Worm (Caenorhabditis elegans) whole organism, L2 larva: Measurements from ENCODE around the gene Y4C6B.7.

Experiments
- C34F6.9 ChIP-seq: fragments of 150-350 bp; optimal IDR thresholded peaks from 2 replicates; lab custom pipeline; 2014; ENCODE audit warnings: missing biosample characterization, missing genetic modification characterization
- F13H6.1 ChIP-seq: sonication (generic microtip); optimal IDR thresholded peaks from 2 replicates; lab custom pipeline; 2016; ENCODE audit warnings: missing genetic modification characterization, missing compliant biosample characterization
- R02D3.7 ChIP-seq: fragments of 150-350 bp; optimal IDR thresholded peaks from 2 replicates; lab custom pipeline; 2014; ENCODE audit warnings: missing biosample characterization, missing genetic modification characterization
- Y55F3AM.14 ChIP-seq: fragments of 200-800 bp; sonication (Bioruptor generic); optimal IDR thresholded peaks from 2 replicates; lab custom pipeline; 2018; ENCODE audit warnings: mild to moderate bottlenecking, missing genetic modification characterization, missing compliant biosample characterization
- ZK546.5 ChIP-seq: sonication (generic microtip); optimal IDR thresholded peaks from 2 replicates; lab custom pipeline; 2017; ENCODE audit warnings: missing biosample characterization, missing genetic modification characterization
- alr-1 ChIP-seq: fragments of 150-350 bp; optimal IDR thresholded peaks from 2 replicates; lab custom pipeline; 2014; ENCODE audit warnings: missing biosample characterization, missing genetic modification characterization
- aly-2 ChIP-seq: fragments of 150-350 bp; optimal IDR thresholded peaks from 2 replicates; lab custom pipeline; 2014; ENCODE audit warnings: missing biosample characterization, missing genetic modification characterization
- blmp-1 ChIP-seq: sonication (generic microtip); optimal IDR thresholded peaks from 2 replicates; lab custom pipeline; 2017; ENCODE audit warnings: missing genetic modification characterization, mild to moderate bottlenecking, missing compliant biosample characterization, antibody characterized with exemption, moderate library complexity; ENCODE audit not compliant: insufficient read depth
- ceh-16 ChIP-seq: fragments of 150-350 bp; optimal IDR thresholded peaks from 2 replicates; lab custom pipeline; 2014; ENCODE audit warnings: missing biosample characterization, missing genetic modification characterization
- crh-2 ChIP-seq: sonication (generic microtip); optimal IDR thresholded peaks from 2 replicates; lab custom pipeline; 2017; ENCODE audit warnings: missing biosample characterization, missing genetic modification characterization
- dmd-4 ChIP-seq: sonication (generic microtip); optimal IDR thresholded peaks from 2 replicates; lab custom pipeline; 2017; ENCODE audit warnings: missing biosample characterization, missing genetic modification characterization
- egl-27 ChIP-seq: sonication (generic microtip); optimal IDR thresholded peaks from 3 replicates; lab custom pipeline; 2017; ENCODE audit warnings: missing biosample characterization, missing genetic modification reagents, missing genetic modification characterization
- elt-1 ChIP-seq: fragments of 150-350 bp; optimal IDR thresholded peaks from 2 replicates; lab custom pipeline; 2014; ENCODE audit warnings: missing biosample characterization, missing genetic modification characterization
- elt-3 ChIP-seq: sonication (generic microtip); optimal IDR thresholded peaks from 2 replicates; lab custom pipeline; 2017; ENCODE audit warnings: missing biosample characterization, missing genetic modification characterization
- fos-1 ChIP-seq: fragments of 150-350 bp; optimal IDR thresholded peaks from 2 replicates; lab custom pipeline; 2014; ENCODE audit warnings: missing biosample characterization, missing genetic modification characterization
- gmeb-1 ChIP-seq: fragments of 150-350 bp; optimal IDR thresholded peaks from 2 replicates; lab custom pipeline; 2014; ENCODE audit warnings: missing biosample characterization, missing genetic modification characterization
- lin-11 ChIP-seq: fragments of 150-350 bp; sonication (generic microtip); optimal IDR thresholded peaks from 2 replicates; lab custom pipeline; 2014; ENCODE audit warnings: missing biosample characterization, missing genetic modification characterization, inconsistent platforms, mixed read lengths
- lin-13 ChIP-seq: fragments of 150-350 bp; optimal IDR thresholded peaks from 2 replicates; lab custom pipeline; 2014; ENCODE audit warnings: missing biosample characterization, missing genetic modification reagents, missing genetic modification characterization
- lin-39 ChIP-seq: fragments of 150-350 bp; optimal IDR thresholded peaks from 2 replicates; lab custom pipeline; 2014; ENCODE audit warnings: missing biosample characterization, missing genetic modification reagents, missing genetic modification characterization
- lsy-2 ChIP-seq, 2 experiments: fragments of 150-350 bp in 1 of 2; sonication (generic microtip) in 1 of 2; optimal IDR thresholded peaks; 2 replicates each; lab custom pipeline; 2014 to 2017; ENCODE audit warnings: missing biosample characterization in 2 of 2, missing genetic modification characterization in 2 of 2
- mab-5 ChIP-seq: fragments of 150-350 bp; optimal IDR thresholded peaks from 2 replicates; lab custom pipeline; 2014; ENCODE audit warnings: missing biosample characterization, missing genetic modification characterization
- mbf-1 ChIP-seq: sonication (generic microtip); optimal IDR thresholded peaks from 2 replicates; lab custom pipeline; 2017; ENCODE audit warnings: missing biosample characterization, missing genetic modification characterization
- mdl-1 ChIP-seq, 2 experiments: fragments of 150-350 bp in 1 of 2; sonication (generic microtip) in 1 of 2; optimal IDR thresholded peaks; 2 replicates each; lab custom pipeline; 2017; ENCODE audit warnings: missing biosample characterization in 2 of 2, missing genetic modification characterization in 2 of 2
- nhr-10 ChIP-seq: sonication (generic microtip); optimal IDR thresholded peaks from 2 replicates; lab custom pipeline; 2017; ENCODE audit warnings: missing biosample characterization, missing genetic modification characterization
- nhr-11 ChIP-seq: fragments of 150-350 bp; optimal IDR thresholded peaks from 2 replicates; lab custom pipeline; 2014; ENCODE audit warnings: missing biosample characterization, missing genetic modification characterization
- nhr-12 ChIP-seq: fragments of 150-350 bp; optimal IDR thresholded peaks from 2 replicates; lab custom pipeline; 2014; ENCODE audit warnings: missing biosample characterization, missing genetic modification characterization
- nhr-21 ChIP-seq: fragments of 150-350 bp; optimal IDR thresholded peaks from 2 replicates; lab custom pipeline; 2014; ENCODE audit warnings: missing biosample characterization, missing genetic modification characterization
- nhr-23 ChIP-seq: fragments of 150-350 bp; optimal IDR thresholded peaks from 2 replicates; lab custom pipeline; 2014; ENCODE audit warnings: missing biosample characterization, missing genetic modification reagents, missing genetic modification characterization
- nhr-237 ChIP-seq: fragments of 150-350 bp; optimal IDR thresholded peaks from 2 replicates; lab custom pipeline; 2014; ENCODE audit warnings: missing biosample characterization, missing genetic modification characterization
- nhr-25 ChIP-seq: fragments of 150-350 bp; sonication (generic microtip); optimal IDR thresholded peaks from 3 replicates; lab custom pipeline; 2014; ENCODE audit warnings: missing biosample characterization, missing genetic modification characterization
- nhr-6 ChIP-seq: fragments of 150-350 bp; optimal IDR thresholded peaks from 2 replicates; lab custom pipeline; 2014; ENCODE audit warnings: missing biosample characterization, missing genetic modification characterization
- nhr-77 ChIP-seq: fragments of 150-350 bp; optimal IDR thresholded peaks from 2 replicates; lab custom pipeline; 2014; ENCODE audit warnings: missing biosample characterization, missing genetic modification characterization
- peb-1 ChIP-seq: fragments of 150-350 bp; optimal IDR thresholded peaks from 2 replicates; lab custom pipeline; 2014; ENCODE audit warnings: missing biosample characterization, missing genetic modification characterization
- sem-4 ChIP-seq: fragments of 150-350 bp; optimal IDR thresholded peaks from 2 replicates; lab custom pipeline; 2014; ENCODE audit warnings: missing biosample characterization, missing genetic modification reagents, missing genetic modification characterization
- skn-1 ChIP-seq: sonication (generic microtip); optimal IDR thresholded peaks from 2 replicates; lab custom pipeline; 2017; ENCODE audit warnings: missing biosample characterization, missing genetic modification characterization
- sma-3 ChIP-seq: sonication (generic microtip); optimal IDR thresholded peaks from 2 replicates; lab custom pipeline; 2016; ENCODE audit warnings: missing genetic modification reagents, missing genetic modification characterization, missing compliant biosample characterization
- snpc-4 ChIP-seq: fragments of 150-350 bp; optimal IDR thresholded peaks from 2 replicates; lab custom pipeline; 2014; ENCODE audit warnings: missing biosample characterization, missing genetic modification characterization
- unc-39 ChIP-seq: fragments of 150-350 bp; optimal IDR thresholded peaks from 2 replicates; lab custom pipeline; 2014; ENCODE audit warnings: missing biosample characterization, missing genetic modification characterization
- unc-55 ChIP-seq: fragments of 150-350 bp; sonication (generic microtip); optimal IDR thresholded peaks from 3 replicates; lab custom pipeline; 2014; ENCODE audit warnings: missing biosample characterization, missing genetic modification reagents, missing genetic modification characterization
- unc-62 ChIP-seq: fragments of 150-350 bp; optimal IDR thresholded peaks from 2 replicates; lab custom pipeline; 2014; ENCODE audit warnings: missing biosample characterization, missing genetic modification reagents, missing genetic modification characterization
- zag-1 ChIP-seq: fragments of 150-350 bp; optimal IDR thresholded peaks from 2 replicates; lab custom pipeline; 2014; ENCODE audit warnings: missing biosample characterization, missing genetic modification characterization
- ztf-1 ChIP-seq: fragments of 200-800 bp; sonication (Bioruptor generic); conservative IDR thresholded peaks from 2 replicates; pipeline ENCODE4 v1.3.6; 2022; ENCODE audit warnings: missing genetic modification characterization, missing compliant biosample characterization
- ztf-11 ChIP-seq: sonication (generic microtip); optimal IDR thresholded peaks from 2 replicates; lab custom pipeline; 2017; ENCODE audit warnings: missing biosample characterization, missing genetic modification characterization
- ztf-4 ChIP-seq: fragments of 150-350 bp; optimal IDR thresholded peaks from 2 replicates; lab custom pipeline; 2014; ENCODE audit warnings: missing biosample characterization, missing genetic modification characterization

Y4C6B.7 gene

ce11 chrIV:5353364-5353763 is at the start of gene Y4C6B.7:
Gene Y4C6B.7, minus strand, starts transcription at chrIV:5353464.
- no peak for TF ChIP-seq nhr-23 (tag; lab: Kevin White, UChicago)
- no peak for TF ChIP-seq ZK546.5
- no peak for TF ChIP-seq Y55F3AM.14
- TF ChIP-seq peb-1 (tag; lab: Kevin White, UChicago): no peak
- no peak for TF ChIP-seq snpc-4 (tag; lab: Kevin White, UChicago)
- no peak for TF ChIP-seq nhr-77 (tag; lab: Kevin White, UChicago)
- no peak for TF ChIP-seq unc-39 (tag; lab: Kevin White, UChicago)
- TF ChIP-seq dmd-4: no peak

ce11 chrIV:5400609-5401008 is 47.3 kb upstream of the Y4C6B.7 start, which contains the start of gene ZK616.1:
Gene ZK616.1, plus strand, starts transcription at chrIV:5400909.
- no peak for TF ChIP-seq gmeb-1 (tag; lab: Kevin White, UChicago)
- no peak for TF ChIP-seq Y55F3AM.14
- TF ChIP-seq crh-2 (tag; lab: Kevin White, UChicago): no peak
- TF ChIP-seq mab-5 (tag; lab: Kevin White, UChicago): no peak
- TF ChIP-seq lsy-2 (tag; optimal IDR thresholded peaks at IDR 0.05; lab: Kevin White, UChicago): no peak
- TF ChIP-seq lin-39 (tag; lab: Kevin White, UChicago): no peak

- no peak for TF ChIP-seq C34F6.9
Measured at ce11 chrIV:5397539-5397938, 44.3 kb upstream of the Y4C6B.7 start, which contains the start of gene ZK616.2. Gene ZK616.2, plus strand, starts transcription at chrIV:5397839.

- no peak for TF ChIP-seq mbf-1 (tag; lab: Kevin White, UChicago)
- no peak for TF ChIP-seq ztf-1
- TF ChIP-seq F13H6.1 (tag; lab: Kevin White, UChicago): no peak
Measured at ce11 chrIV:5396769-5397168, 43.5 kb upstream of the Y4C6B.7 start, which contains the start of gene ZK616.3. Gene ZK616.3, plus strand, starts transcription at chrIV:5397069.

ce11 chrIV:5394687-5395086 is 41.4 kb upstream of the Y4C6B.7 start, which contains the start of the genes perm-3 and swsn-6:
Gene perm-3, minus strand, starts transcription at chrIV:5394804.
Gene swsn-6, plus strand, starts transcription at chrIV:5395033.
- peak; percentile 85 for TF ChIP-seq gmeb-1 (tag; lab: Kevin White, UChicago)
- TF ChIP-seq nhr-21 (tag; lab: Kevin White, UChicago): peak; percentile 51
- no peak for TF ChIP-seq nhr-11 (tag; lab: Kevin White, UChicago)
- peak; percentile 27 for TF ChIP-seq zag-1
- TF ChIP-seq nhr-6 (tag; lab: Kevin White, UChicago): peak; percentile 63
- TF ChIP-seq sma-3 (GFP tag; lab: Kevin White, UChicago): peak; percentile 69
- no peak for TF ChIP-seq ztf-1
- no peak for TF ChIP-seq ztf-11 (tag; lab: Kevin White, UChicago)
- TF ChIP-seq Y55F3AM.14: no peak
- TF ChIP-seq nhr-12 (tag; lab: Kevin White, UChicago): no peak
- no peak for TF ChIP-seq aly-2 (tag; lab: Kevin White, UChicago)
- no peak for TF ChIP-seq nhr-23 (tag; lab: Kevin White, UChicago)
- TF ChIP-seq elt-1 (tag; lab: Kevin White, UChicago): no peak
- peak; percentile 64 for TF ChIP-seq snpc-4 (tag; lab: Kevin White, UChicago)
- TF ChIP-seq lin-13 (GFP tag; lab: Kevin White, UChicago): peak; percentile 77
- TF ChIP-seq fos-1 (tag; lab: Kevin White, UChicago): peak; percentile 60
- no peak for TF ChIP-seq nhr-77 (tag; lab: Kevin White, UChicago)
- peak; percentile 74 for TF ChIP-seq nhr-25
- peak; percentile 90 for TF ChIP-seq unc-55 (GFP tag; lab: Kevin White, UChicago)
- TF ChIP-seq egl-27 (tag; lab: Kevin White, UChicago): peak; percentile 70
- peak; percentile 55 for TF ChIP-seq lin-11 (tag; lab: Kevin White, UChicago)
- no peak for TF ChIP-seq nhr-237
- no peak for TF ChIP-seq mbf-1 (tag; lab: Kevin White, UChicago)
- peak; percentile 49 for TF ChIP-seq blmp-1
- peak; percentile 87 to 92 for TF ChIP-seq lsy-2 (tag; optimal IDR thresholded peaks at IDR 0.05; lab: Kevin White, UChicago)
- peak; percentile 66 for TF ChIP-seq ceh-16 (tag; lab: Kevin White, UChicago)
- peak; percentile 25 for TF ChIP-seq ZK546.5
- TF ChIP-seq skn-1 (tag; lab: Kevin White, UChicago): peak; percentile 16
- TF ChIP-seq unc-62 (GFP tag; lab: Kevin White, UChicago): no peak
- no peak for TF ChIP-seq peb-1 (tag; lab: Kevin White, UChicago)
- no peak for TF ChIP-seq mdl-1 (tag; optimal IDR thresholded peaks at IDR 0.05; lab: Kevin White, UChicago)
- TF ChIP-seq elt-3 (tag; lab: Kevin White, UChicago): no peak
- no peak for TF ChIP-seq dmd-4
- TF ChIP-seq mab-5 (tag; lab: Kevin White, UChicago): peak; percentile 83
- no peak for TF ChIP-seq ztf-4 (tag; lab: Kevin White, UChicago)
- TF ChIP-seq alr-1 (tag; lab: Kevin White, UChicago): no peak
- TF ChIP-seq sem-4 (tag; lab: Kevin White, UChicago): peak; percentile 67
- TF ChIP-seq F13H6.1 (tag; lab: Kevin White, UChicago): peak; percentile 77
- TF ChIP-seq R02D3.7 (tag; lab: Kevin White, UChicago): peak; percentile 25
- peak; percentile 74 for TF ChIP-seq nhr-10 (tag; lab: Kevin White, UChicago)
- TF ChIP-seq crh-2 (tag; lab: Kevin White, UChicago): peak; percentile 83
- peak; percentile 90 for TF ChIP-seq C34F6.9
